Fruit fly (Drosophila melanogaster) whole organism, embryonic: Measurements from ENCODE around the gene Nrd1.

Experiments used
- Asciz ChIP-seq: fragments of 200-800 bp; sonication (Bioruptor generic); optimal IDR thresholded peaks from 2 replicates; lab custom pipeline; 2017; ENCODE audit warnings: missing biosample characterization, mild to moderate bottlenecking, missing genetic modification characterization, missing genetic modification reagents
- B-H1 ChIP-seq: fragments of 200-800 bp; sonication (Bioruptor generic); IDR thresholded peaks from 3 replicates; pipeline ENCODE4 v1.3.6; 2022; ENCODE audit warnings: missing biosample characterization, missing genetic modification characterization
- BEAF-32 ChIP-seq: fragments of 200-800 bp; sonication (Bioruptor generic); optimal IDR thresholded peaks from 3 replicates; lab custom pipeline; 2017; ENCODE audit warnings: missing biosample characterization, missing genetic modification characterization, mild to moderate bottlenecking, moderate library complexity, missing genetic modification reagents
- Blimp-1 ChIP-seq: fragments of 200-800 bp; sonication (Bioruptor generic); optimal IDR thresholded peaks from 3 replicates; lab custom pipeline; 2018; ENCODE audit warnings: missing biosample characterization, missing genetic modification characterization, mild to moderate bottlenecking, moderate library complexity, missing genetic modification reagents
- C15 ChIP-seq: fragments of 200-800 bp; sonication (Bioruptor generic); IDR thresholded peaks from 3 replicates; pipeline ENCODE4 v1.3.6; 2022; ENCODE audit warnings: missing biosample characterization, missing genetic modification characterization
- CG11398 ChIP-seq: fragments of 200-800 bp; sonication (Bioruptor generic); optimal IDR thresholded peaks from 2 replicates; lab custom pipeline; 2016; ENCODE audit warnings: missing biosample characterization, missing genetic modification characterization
- CG11504 ChIP-seq: fragments of 200-800 bp; sonication (Bioruptor generic); optimal IDR thresholded peaks from 3 replicates; lab custom pipeline; 2019; ENCODE audit warnings: missing biosample characterization, mild to moderate bottlenecking, missing genetic modification characterization, moderate library complexity
- CG12104 ChIP-seq: fragments of 200-800 bp; sonication (Bioruptor generic); optimal IDR thresholded peaks from 3 replicates; lab custom pipeline; 2016; ENCODE audit warnings: missing biosample characterization, missing genetic modification characterization
- CG1233 ChIP-seq: fragments of 200-800 bp; sonication (Bioruptor generic); optimal IDR thresholded peaks from 4 replicates; lab custom pipeline; 2018; ENCODE audit warnings: missing biosample characterization, mild to moderate bottlenecking, missing genetic modification characterization
- CG13624 ChIP-seq: fragments of 200-800 bp; sonication (Bioruptor generic); optimal IDR thresholded peaks from 2 replicates; lab custom pipeline; 2016; ENCODE audit warnings: missing biosample characterization, missing genetic modification characterization
- CG1529 ChIP-seq: fragments of 200-800 bp; sonication (Bioruptor generic); optimal IDR thresholded peaks from 3 replicates; lab custom pipeline; 2018; ENCODE audit warnings: missing biosample characterization, missing genetic modification characterization
- CG1602 ChIP-seq: fragments of 200-800 bp; sonication (Bioruptor generic); optimal IDR thresholded peaks from 3 replicates; lab custom pipeline; 2016; ENCODE audit warnings: missing biosample characterization, missing genetic modification characterization
- CG18764 ChIP-seq: fragments of 200-800 bp; sonication (Bioruptor generic); optimal IDR thresholded peaks from 3 replicates; lab custom pipeline; 2016; ENCODE audit warnings: missing biosample characterization, missing genetic modification characterization
- CG32532 ChIP-seq: fragments of 200-800 bp; sonication (Bioruptor generic); IDR thresholded peaks from 2 replicates; pipeline ENCODE4 v1.3.6; 2022; ENCODE audit warnings: missing biosample characterization, missing genetic modification characterization
- CG32772 ChIP-seq: fragments of 200-800 bp; sonication (Bioruptor generic); IDR thresholded peaks from 2 replicates; pipeline ENCODE4 v1.3.6; 2022; ENCODE audit warnings: missing biosample characterization, missing genetic modification characterization
- CG4360 ChIP-seq: fragments of 200-800 bp; sonication (Bioruptor generic); IDR thresholded peaks from 2 replicates; pipeline ENCODE4 v1.3.6; 2022; ENCODE audit warnings: missing biosample characterization, missing genetic modification characterization
- CG4617 ChIP-seq: fragments of 200-800 bp; sonication (Bioruptor generic); optimal IDR thresholded peaks from 3 replicates; lab custom pipeline; 2016; ENCODE audit warnings: missing biosample characterization, missing genetic modification characterization, borderline replicate concordance
- CG5953 ChIP-seq: fragments of 200-800 bp; sonication (Bioruptor generic); IDR thresholded peaks from 2 replicates; pipeline ENCODE4 v1.3.6; 2022; ENCODE audit warnings: missing biosample characterization, missing genetic modification characterization
- CG6254 ChIP-seq: fragments of 200-800 bp; sonication (Bioruptor generic); optimal IDR thresholded peaks from 3 replicates; lab custom pipeline; 2017; ENCODE audit warnings: mild to moderate bottlenecking, missing biosample characterization, missing genetic modification reagents, missing genetic modification characterization
- CG6854 ChIP-seq: fragments of 200-800 bp; sonication (Bioruptor generic); optimal IDR thresholded peaks from 3 replicates; lab custom pipeline; 2017; ENCODE audit warnings: missing biosample characterization, mild to moderate bottlenecking, missing genetic modification characterization
- CG7357 ChIP-seq: fragments of 200-800 bp; sonication (Bioruptor generic); IDR thresholded peaks from 3 replicates; pipeline ENCODE4 v1.3.6; 2022; ENCODE audit warnings: missing biosample characterization, missing genetic modification characterization
- CG7786 ChIP-seq: fragments of 200-800 bp; sonication (Bioruptor generic); optimal IDR thresholded peaks from 2 replicates; lab custom pipeline; 2016; ENCODE audit warnings: missing biosample characterization, missing genetic modification characterization
- CG7928 ChIP-seq: fragments of 200-800 bp; sonication (Bioruptor generic); optimal IDR thresholded peaks from 2 replicates; lab custom pipeline; 2017; ENCODE audit warnings: missing biosample characterization, mild to moderate bottlenecking, missing genetic modification characterization
- CG7963 ChIP-seq: fragments of 200-800 bp; sonication (Bioruptor generic); IDR thresholded peaks from 3 replicates; pipeline ENCODE4 v1.3.6; 2022; ENCODE audit warnings: missing biosample characterization, missing genetic modification characterization; ENCODE audit not compliant: partially characterized antibody
- CG8478 ChIP-seq: fragments of >200 bp; optimal IDR thresholded peaks from 2 replicates; lab custom pipeline; 2018
- CG8924 ChIP-seq: fragments of 200-800 bp; optimal IDR thresholded peaks from 3 replicates; lab custom pipeline; 2019; ENCODE audit warnings: missing biosample characterization, mild to moderate bottlenecking, missing genetic modification characterization, moderate library complexity
- CoRest ChIP-seq: fragments of 200-800 bp; sonication (Bioruptor generic); optimal IDR thresholded peaks from 3 replicates; lab custom pipeline; 2018; ENCODE audit warnings: missing biosample characterization, mild to moderate bottlenecking, missing genetic modification characterization, moderate library complexity
- Eip74EF ChIP-seq, 2 experiments: fragments of 200-800 bp in 1 of 2; fragments of >200 bp in 1 of 2; sonication (Bioruptor generic) in 1 of 2; optimal IDR thresholded peaks; 2 replicates each; lab custom pipeline; 2017 to 2019; ENCODE audit warnings: missing biosample characterization in 2 of 2, missing genetic modification characterization in 2 of 2, mild to moderate bottlenecking in 1 of 2, moderate library complexity in 1 of 2
- Ets65A ChIP-seq: fragments of 200-800 bp; sonication (Bioruptor generic); peaks from one replicate; lab custom pipeline; 2016; ENCODE audit warnings: missing biosample characterization, missing genetic modification characterization
- Hmx ChIP-seq: fragments of 200-800 bp; sonication (Bioruptor generic); optimal IDR thresholded peaks from 2 replicates; lab custom pipeline; 2016; ENCODE audit warnings: missing biosample characterization, missing genetic modification characterization
- MBD-R2 ChIP-seq: fragments of 200-800 bp; sonication (Bioruptor generic); IDR thresholded peaks from 2 replicates; pipeline ENCODE4 v1.3.6; 2022; ENCODE audit warnings: missing biosample characterization, missing genetic modification characterization
- Poxn ChIP-seq: fragments of 200-800 bp; sonication (Bioruptor generic); IDR thresholded peaks from 2 replicates; pipeline ENCODE4 v1.3.6; 2022; ENCODE audit warnings: missing biosample characterization, missing genetic modification characterization
- Rx ChIP-seq: fragments of 200-800 bp; sonication (Bioruptor generic); IDR thresholded peaks from 2 replicates; pipeline ENCODE4 v1.3.6; 2022; ENCODE audit warnings: missing biosample characterization, missing genetic modification characterization
- amos ChIP-seq: fragments of 200-800 bp; sonication (Bioruptor generic); IDR thresholded peaks from 2 replicates; pipeline ENCODE4 v1.3.6; 2022; ENCODE audit warnings: missing biosample characterization, missing genetic modification characterization; ENCODE audit not compliant: partially characterized antibody
- ap ChIP-seq: fragments of 200-800 bp; sonication (Bioruptor generic); IDR thresholded peaks from 2 replicates; pipeline ENCODE4 v1.3.6; 2022; ENCODE audit warnings: missing biosample characterization, missing genetic modification characterization
- bcd ChIP-seq: fragments of 200-800 bp; sonication (Bioruptor generic); optimal IDR thresholded peaks from 2 replicates; lab custom pipeline; 2017; ENCODE audit warnings: missing biosample characterization, mild to moderate bottlenecking, missing genetic modification characterization
- cwo ChIP-seq: fragments of 200-800 bp; sonication (Bioruptor generic); optimal IDR thresholded peaks from 3 replicates; lab custom pipeline; 2017; ENCODE audit warnings: missing biosample characterization, missing genetic modification characterization, mild to moderate bottlenecking, moderate library complexity, missing genetic modification reagents
- kah ChIP-seq: fragments of 200-800 bp; sonication (Bioruptor generic); optimal IDR thresholded peaks from 2 replicates; lab custom pipeline; 2018; ENCODE audit warnings: missing biosample characterization, mild to moderate bottlenecking, missing genetic modification characterization
- kay ChIP-seq: fragments of 200-800 bp; sonication (Bioruptor generic); optimal IDR thresholded peaks from 2 replicates; lab custom pipeline; 2016; ENCODE audit warnings: missing biosample characterization, missing genetic modification characterization
- luna ChIP-seq: fragments of 200-800 bp; sonication (Bioruptor generic); optimal IDR thresholded peaks from 2 replicates; lab custom pipeline; 2016; ENCODE audit warnings: missing biosample characterization, missing genetic modification characterization
- ro ChIP-seq: fragments of 200-800 bp; sonication (Bioruptor generic); IDR thresholded peaks from 2 replicates; pipeline ENCODE4 v1.3.6; 2022; ENCODE audit warnings: missing biosample characterization, missing genetic modification characterization
- sna ChIP-seq: fragments of 200-800 bp; sonication (Bioruptor generic); IDR thresholded peaks from 2 replicates; pipeline ENCODE4 v1.3.6; 2022; ENCODE audit warnings: missing biosample characterization, missing genetic modification characterization; ENCODE audit not compliant: partially characterized antibody
- sr ChIP-seq: fragments of 200-800 bp; sonication (Bioruptor generic); IDR thresholded peaks from 3 replicates; pipeline ENCODE4 v1.3.6; 2022; ENCODE audit warnings: missing biosample characterization, missing genetic modification characterization
- unc-4 ChIP-seq: fragments of 200-800 bp; sonication (Bioruptor generic); IDR thresholded peaks from 2 replicates; pipeline ENCODE4 v1.3.6; 2022; ENCODE audit warnings: missing biosample characterization, missing genetic modification characterization; ENCODE audit not compliant: partially characterized antibody
- zen ChIP-seq: fragments of 200-800 bp; sonication (Bioruptor generic); optimal IDR thresholded peaks from 3 replicates; lab custom pipeline; 2018; ENCODE audit warnings: missing biosample characterization, mild to moderate bottlenecking, missing genetic modification characterization, moderate library complexity
- zfh1 ChIP-seq: fragments of 200-800 bp; sonication (Bioruptor generic); IDR thresholded peaks from 3 replicates; pipeline ENCODE4 v1.3.6; 2022; ENCODE audit warnings: missing biosample characterization, missing genetic modification characterization

The Nrd1 gene

DNA sequence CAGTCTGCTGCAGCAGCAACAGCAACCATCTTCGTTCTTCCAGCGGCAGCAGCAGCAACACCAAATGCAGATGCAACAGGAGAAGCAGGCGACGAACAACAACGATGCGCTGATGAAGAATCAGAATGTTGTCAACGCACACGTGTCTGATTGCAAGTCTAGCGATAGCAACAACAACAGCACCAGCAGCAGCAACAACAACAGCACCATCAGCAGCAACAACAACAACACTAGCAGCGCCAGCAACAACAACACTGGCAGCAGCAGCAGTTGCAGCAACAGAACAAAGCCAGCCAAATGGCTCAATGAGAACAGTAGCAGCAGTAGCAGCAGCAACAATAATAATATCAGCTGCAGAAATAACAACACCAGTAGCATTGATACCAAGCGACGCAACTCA, 26.4 kb upstream of the Nrd1 start:
- TF ChIP-seq Ets65A (GFP tag; lab: Kevin White, UChicago) (peak; percentile 24), Hmx (GFP tag; lab: Kevin White, UChicago) (no peak), bcd (GFP tag; lab: Kevin White, UChicago) (no peak), CG32772 (no peak), CG4360 (GFP tag; lab: Robert Waterston, UW) (peak; percentile 92), CG6254 (no peak), cwo (GFP tag; lab: Kevin White, UChicago) (no peak)

DNA sequence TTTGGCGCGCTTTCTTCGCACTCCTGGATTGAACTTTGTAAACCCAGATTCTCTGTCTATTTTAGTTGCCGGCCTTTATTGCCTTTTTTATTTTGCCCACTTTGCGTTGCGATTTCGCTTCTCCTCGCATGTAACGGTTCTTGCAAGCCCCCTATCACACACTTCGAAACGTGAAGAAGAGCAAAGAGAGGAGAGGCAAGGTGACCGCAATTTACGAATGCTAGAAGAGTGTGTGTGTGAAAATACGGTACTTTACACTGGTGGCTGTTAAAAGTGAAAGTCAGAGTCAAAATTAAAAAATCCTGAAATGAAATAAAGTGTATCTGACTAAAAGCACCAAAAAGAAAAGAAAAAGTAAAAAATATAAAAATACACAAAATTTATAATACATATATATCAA, 25.5 kb upstream of the Nrd1 start:
- TF ChIP-seq kah (GFP tag; lab: Kevin White, UChicago) (no peak), Blimp-1 (GFP tag; lab: Kevin White, UChicago) (peak; percentile 64)

DNA sequence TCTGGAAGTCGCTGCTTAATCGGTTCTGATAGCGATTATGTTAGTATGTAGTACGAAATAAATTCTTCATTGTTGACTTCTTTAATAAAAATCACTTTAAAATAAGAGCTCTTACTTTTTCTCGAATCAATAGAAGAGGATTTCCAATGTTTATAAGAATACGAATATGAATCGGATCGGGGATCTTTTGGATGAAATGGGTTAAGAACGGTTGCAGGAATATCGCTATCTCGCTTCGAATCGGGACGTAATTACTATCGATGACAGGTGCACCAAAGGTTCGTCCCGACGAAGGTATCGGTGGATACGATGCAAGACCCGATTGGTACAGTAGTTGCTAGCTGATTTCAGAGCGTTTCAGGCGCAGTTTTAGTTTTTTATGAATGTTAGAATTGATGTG, 24.9 kb upstream of the Nrd1 start, which contains the start of gene wisp:
Gene wisp (plus strand): TSS at position 301 of the 400 bp plus-strand sequence.
- peak; percentile 37; the same call in 1 of the 2 replicates for TF ChIP-seq amos (GFP tag; lab: Robert Waterston, UW)
- no peak for TF ChIP-seq sr (GFP tag; lab: Robert Waterston, UW)
- no peak for TF ChIP-seq ro (GFP tag; lab: Robert Waterston, UW)
- TF ChIP-seq CG12104 (GFP tag; lab: Kevin White, UChicago) = no peak
- no peak for TF ChIP-seq CG1233 (GFP tag; lab: Kevin White, UChicago)
- no peak for TF ChIP-seq sna (GFP tag; lab: Robert Waterston, UW)
- no peak for TF ChIP-seq CG7928 (GFP tag; lab: Kevin White, UChicago)
- peak; percentile 21 for TF ChIP-seq BEAF-32 (GFP tag; lab: Kevin White, UChicago)
- TF ChIP-seq Eip74EF (GFP tag; optimal IDR thresholded peaks at IDR 0.05; lab: Kevin White, UChicago) = no peak
- peak; percentile 19 for TF ChIP-seq zen (tag; lab: Kevin White, UChicago)
- no peak for TF ChIP-seq kay (GFP tag; lab: Kevin White, UChicago)
- TF ChIP-seq ap (GFP tag; lab: Robert Waterston, UW) = no peak

DNA sequence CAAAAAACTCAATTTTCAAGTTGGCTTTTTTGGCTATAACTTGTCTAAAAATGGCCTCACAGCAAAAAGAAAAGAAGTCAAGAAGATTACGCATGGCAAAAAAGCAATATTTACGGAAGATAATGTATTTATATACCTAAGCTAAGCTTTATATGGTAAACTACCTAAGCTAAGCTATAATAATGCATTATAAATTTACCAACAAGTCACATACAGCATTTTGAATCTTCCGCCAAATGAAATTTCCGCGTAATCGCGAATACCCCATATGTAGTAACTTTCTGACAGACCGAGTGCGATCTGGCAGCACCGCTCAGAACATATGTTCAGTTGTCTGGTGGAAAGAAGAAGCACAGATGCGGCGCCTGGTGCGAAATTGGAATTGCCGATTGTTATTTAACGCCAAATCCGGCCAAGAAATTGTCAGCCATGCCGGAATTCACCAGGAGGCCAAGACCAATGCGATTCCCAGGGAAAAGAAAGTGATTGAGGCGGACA, 23.0 kb upstream of the Nrd1 start, which contains the start of gene sicily:
Gene sicily (plus strand): TSS at position 51 of the 498 bp plus-strand sequence.
- peak; percentile 34; the same call in 1 of the 3 replicates for TF ChIP-seq zfh1 (GFP tag; lab: Robert Waterston, UW)
- no peak for TF ChIP-seq CG8924 (tag; lab: Kevin White, UChicago)
- TF ChIP-seq CG8478 (lab: Kevin White, UChicago) = no peak
- TF ChIP-seq CG4617 (GFP tag; lab: Kevin White, UChicago) = no peak
- TF ChIP-seq CG7357 (GFP tag; lab: Robert Waterston, UW) = no peak
- no peak for TF ChIP-seq CG11504 (tag; lab: Kevin White, UChicago)
- no peak for TF ChIP-seq B-H1 (GFP tag; lab: Robert Waterston, UW)
- TF ChIP-seq luna (GFP tag; lab: Kevin White, UChicago) = no peak
- no peak for TF ChIP-seq Asciz
- peak; percentile 4 for TF ChIP-seq CoRest (tag; lab: Kevin White, UChicago)
- TF ChIP-seq Poxn (GFP tag; lab: Robert Waterston, UW) = no peak
- no peak for TF ChIP-seq C15 (GFP tag; lab: Robert Waterston, UW)
- TF ChIP-seq MBD-R2 (GFP tag; lab: Robert Waterston, UW) = peak; percentile 99
- TF ChIP-seq CG18764 = no peak
- no peak for TF ChIP-seq CG11398 (GFP tag; lab: Kevin White, UChicago)
- TF ChIP-seq CG1529 (GFP tag; lab: Kevin White, UChicago) = no peak
- no peak for TF ChIP-seq CG6854
- peak; percentile 23; the same call in 1 of the 2 replicates for TF ChIP-seq CG32532
- no peak for TF ChIP-seq sr (GFP tag; lab: Robert Waterston, UW)
- TF ChIP-seq CG13624 (GFP tag; lab: Kevin White, UChicago) = no peak
- TF ChIP-seq CG5953 (GFP tag; lab: Robert Waterston, UW) = no peak
- TF ChIP-seq CG1602 = no peak
- TF ChIP-seq unc-4 = peak; percentile 38; the same call in 1 of the 2 replicates
- TF ChIP-seq Rx (GFP tag; lab: Robert Waterston, UW) = no peak
- no peak for TF ChIP-seq CG7786 (GFP tag; lab: Kevin White, UChicago)
- TF ChIP-seq CG7963 = no peak
